Fruit fly (Drosophila melanogaster): Measurements from ENCODE around the gene daed.

The daed gene

dm6 chr2L:2177312-2177968 is 38.7 kb downstream of the daed start (continued):
- TF ChIP-seq CG31388 (GFP tag; optimal IDR thresholded peaks at IDR 0.05): no peak
- peak; percentile 34 for TF ChIP-seq CG7556 (GFP tag; optimal IDR thresholded peaks at IDR 0.05)
- no peak for TF ChIP-seq CG17568 (GFP tag; optimal IDR thresholded peaks at IDR 0.05)
- no peak for TF ChIP-seq CG17385 (GFP tag; optimal IDR thresholded peaks at IDR 0.05)
- TF ChIP-seq grn (GFP tag; optimal IDR thresholded peaks at IDR 0.05): peak; percentile 63
- peak; percentile 4 for TF ChIP-seq lbe (GFP tag; optimal IDR thresholded peaks at IDR 0.05)
- no peak for TF ChIP-seq stwl (tag; optimal IDR thresholded peaks at IDR 0.05)
- TF ChIP-seq Ptx1 (GFP tag; IDR thresholded peaks at IDR 0.05): peak; percentile 32; the same call in 1 of the 2 replicates
- TF ChIP-seq HmgZ (tag; optimal IDR thresholded peaks at IDR 0.05): no peak
- no peak for TF ChIP-seq CG11695 (GFP tag; IDR thresholded peaks at IDR 0.05)
- TF ChIP-seq CG2120 (GFP tag; optimal IDR thresholded peaks at IDR 0.05): peak; percentile 75
- TF ChIP-seq lov (optimal IDR thresholded peaks at IDR 0.05): no peak
- no peak for TF ChIP-seq lov (GFP tag; IDR thresholded peaks at IDR 0.05)
- TF ChIP-seq CG8478 (optimal IDR thresholded peaks at IDR 0.05): no peak
- no peak for TF ChIP-seq kni (GFP tag; optimal IDR thresholded peaks at IDR 0.05)
- no peak for TF ChIP-seq CG2875 (GFP tag; optimal IDR thresholded peaks at IDR 0.05)
- no peak for TF ChIP-seq sqz (GFP tag; optimal IDR thresholded peaks at IDR 0.05)
- no peak for TF ChIP-seq Bgb (GFP tag; IDR thresholded peaks at IDR 0.05; ENCODE audit: partially characterized antibody)
- no peak for TF ChIP-seq fd102C (GFP tag; optimal IDR thresholded peaks at IDR 0.05)
- TF ChIP-seq gro (GFP tag; optimal IDR thresholded peaks at IDR 0.05): peak; percentile 62
- no peak for TF ChIP-seq Spps (tag; optimal IDR thresholded peaks at IDR 0.05)
- TF ChIP-seq tup (GFP tag; optimal IDR thresholded peaks at IDR 0.05): no peak
- peak; percentile 58; the same call in 1 of the 2 replicates for TF ChIP-seq Atf6 (GFP tag; IDR thresholded peaks at IDR 0.05)
- TF ChIP-seq gcm (GFP tag; optimal IDR thresholded peaks at IDR 0.05): no peak
- peak; percentile 14 for TF ChIP-seq Six4 (GFP tag; optimal IDR thresholded peaks at IDR 0.05)
- TF ChIP-seq TFAM (GFP tag; optimal IDR thresholded peaks at IDR 0.05): no peak
- TF ChIP-seq ewg (GFP tag; optimal IDR thresholded peaks at IDR 0.05): peak; percentile 17
- no peak for TF ChIP-seq gsb (GFP tag; IDR thresholded peaks at IDR 0.05)
- TF ChIP-seq D (optimal IDR thresholded peaks at IDR 0.05): no peak
- TF ChIP-seq D (GFP tag; optimal IDR thresholded peaks at IDR 0.05): peak; percentile 42
- TF ChIP-seq pnt (GFP tag; optimal IDR thresholded peaks at IDR 0.05): no peak
- TF ChIP-seq da (GFP tag; optimal IDR thresholded peaks at IDR 0.05): no peak
- peak; percentile 39 for TF ChIP-seq CG18619 (GFP tag; optimal IDR thresholded peaks at IDR 0.05)
- no peak for TF ChIP-seq cato (GFP tag; optimal IDR thresholded peaks at IDR 0.05; ENCODE audit: borderline replicate concordance)
- no peak for TF ChIP-seq chm (GFP tag; IDR thresholded peaks at IDR 0.05)
- no peak for TF ChIP-seq Rx (GFP tag; IDR thresholded peaks at IDR 0.05)
- peak; percentile 48 for TF ChIP-seq Xbp1 (GFP tag; optimal IDR thresholded peaks at IDR 0.05)
- no peak for TF ChIP-seq CG1832 (GFP tag; optimal IDR thresholded peaks at IDR 0.05)
- TF ChIP-seq Sry-β (GFP tag; optimal IDR thresholded peaks at IDR 0.05): no peak
- TF ChIP-seq CG15696 (tag; optimal IDR thresholded peaks at IDR 0.05): no peak
- peak; percentile 44 for TF ChIP-seq Camta (GFP tag; optimal IDR thresholded peaks at IDR 0.05)
- 0 out of 3 replicates have a peak, but pooled peaks have one; percentile 40 for TF ChIP-seq z (GFP tag; IDR thresholded peaks at IDR 0.05)
- peak; percentile 56 for TF ChIP-seq CG30403 (GFP tag; optimal IDR thresholded peaks at IDR 0.05)
- no peak for TF ChIP-seq Mad (GFP tag; optimal IDR thresholded peaks at IDR 0.05)
- TF ChIP-seq Hr51 (GFP tag; optimal IDR thresholded peaks at IDR 0.05): peak; percentile 39 to 59
- TF ChIP-seq CG10565 (GFP tag; optimal IDR thresholded peaks at IDR 0.05): no peak
- TF ChIP-seq CG12104 (GFP tag; optimal IDR thresholded peaks at IDR 0.05): no peak
- peak; percentile 9 for TF ChIP-seq Side (GFP tag; optimal IDR thresholded peaks at IDR 0.05)
- TF ChIP-seq unpg (GFP tag; optimal IDR thresholded peaks at IDR 0.05): peak; percentile 54
- peak; percentile 41 for TF ChIP-seq CG10209 (GFP tag; optimal IDR thresholded peaks at IDR 0.05)
- TF ChIP-seq mirr (GFP tag; optimal IDR thresholded peaks at IDR 0.05): no peak
